Fruit fly (Drosophila melanogaster) whole organism, embryonic: ENCODE measurements around the gene CG13309.

Experiments used
- CG10366 ChIP-seq: fragments of 200-800 bp; sonication (Bioruptor generic); IDR thresholded peaks from 2 replicates; pipeline ENCODE4 v1.3.6; 2022; ENCODE audit warnings: missing biosample characterization, missing genetic modification characterization
- CG11456 ChIP-seq: fragments of 200-800 bp; sonication (Bioruptor generic); IDR thresholded peaks from 3 replicates; pipeline ENCODE4 v1.3.6; 2022; ENCODE audit warnings: missing biosample characterization, missing genetic modification characterization
- CG12219 ChIP-seq: fragments of 200-800 bp; sonication (Bioruptor generic); optimal IDR thresholded peaks from 3 replicates; lab custom pipeline; 2018; ENCODE audit warnings: missing biosample characterization, mild to moderate bottlenecking, missing genetic modification characterization
- CG15011 ChIP-seq: fragments of 200-800 bp; sonication (Bioruptor generic); optimal IDR thresholded peaks from 3 replicates; lab custom pipeline; 2018; ENCODE audit warnings: missing biosample characterization, mild to moderate bottlenecking, missing genetic modification characterization
- CG15479 ChIP-seq: fragments of 200-800 bp; sonication (Bioruptor generic); optimal IDR thresholded peaks from 3 replicates; lab custom pipeline; 2019; ENCODE audit warnings: missing biosample characterization, mild to moderate bottlenecking, missing genetic modification characterization, moderate library complexity
- CG15601 ChIP-seq: fragments of 200-800 bp; sonication (Bioruptor generic); optimal IDR thresholded peaks from 3 replicates; lab custom pipeline; 2019; ENCODE audit warnings: missing biosample characterization, mild to moderate bottlenecking, missing genetic modification characterization, moderate library complexity
- CG16779 ChIP-seq: fragments of 200-800 bp; sonication (Bioruptor generic); IDR thresholded peaks from 2 replicates; pipeline ENCODE4 v1.3.6; 2022; ENCODE audit warnings: missing biosample characterization, missing genetic modification characterization
- CG17186 ChIP-seq: fragments of 200-800 bp; sonication (Bioruptor generic); optimal IDR thresholded peaks from 3 replicates; lab custom pipeline; 2017; ENCODE audit warnings: missing biosample characterization, missing genetic modification reagents, missing genetic modification characterization
- CG17328 ChIP-seq: fragments of 200-800 bp; sonication (Bioruptor generic); IDR thresholded peaks from 2 replicates; pipeline ENCODE4 v1.3.6; 2022; ENCODE audit warnings: missing biosample characterization, missing genetic modification characterization
- CG18599 ChIP-seq: fragments of 200-800 bp; sonication (Bioruptor generic); optimal IDR thresholded peaks from 3 replicates; lab custom pipeline; 2017; ENCODE audit warnings: missing biosample characterization, missing genetic modification characterization, mild to moderate bottlenecking, moderate library complexity, missing genetic modification reagents
- CG31388 ChIP-seq: fragments of 200-800 bp; sonication (Bioruptor generic); optimal IDR thresholded peaks from 2 replicates; lab custom pipeline; 2016; ENCODE audit warnings: missing biosample characterization, missing genetic modification characterization
- CG31441 ChIP-seq: fragments of 200-800 bp; sonication (Bioruptor generic); IDR thresholded peaks from 2 replicates; pipeline ENCODE4 v1.3.6; 2022; ENCODE audit warnings: missing biosample characterization, missing genetic modification characterization
- CG33213 ChIP-seq: fragments of 200-800 bp; sonication (Bioruptor generic); optimal IDR thresholded peaks from 3 replicates; lab custom pipeline; 2016; ENCODE audit warnings: missing biosample characterization, missing genetic modification characterization
- CG6683 ChIP-seq: fragments of 200-800 bp; sonication (Bioruptor generic); optimal IDR thresholded peaks from 2 replicates; lab custom pipeline; 2017; ENCODE audit warnings: missing biosample characterization, mild to moderate bottlenecking, missing genetic modification characterization, missing genetic modification reagents
- CG7357 ChIP-seq: fragments of 200-800 bp; sonication (Bioruptor generic); IDR thresholded peaks from 3 replicates; pipeline ENCODE4 v1.3.6; 2022; ENCODE audit warnings: missing biosample characterization, missing genetic modification characterization
- CG8290 ChIP-seq, 3 experiments: fragments of 200-800 bp; sonication (Bioruptor generic); optimal IDR thresholded peaks; 2 replicates each; lab custom pipeline; 2016 to 2019; ENCODE audit warnings: missing biosample characterization in 3 of 3, missing genetic modification characterization in 3 of 3, mild to moderate bottlenecking in 2 of 3, moderate library complexity in 1 of 3
- CG8388 ChIP-seq: fragments of 200-800 bp; sonication (Bioruptor generic); optimal IDR thresholded peaks from 2 replicates; lab custom pipeline; 2019; ENCODE audit warnings: missing biosample characterization, mild to moderate bottlenecking, missing genetic modification characterization, moderate library complexity
- CG9437 ChIP-seq: fragments of 200-800 bp; sonication (Bioruptor generic); optimal IDR thresholded peaks from 2 replicates; lab custom pipeline; 2018; ENCODE audit warnings: missing biosample characterization, mild to moderate bottlenecking, missing genetic modification characterization
- CG9609 ChIP-seq: fragments of 200-800 bp; sonication (Bioruptor generic); optimal IDR thresholded peaks from 3 replicates; lab custom pipeline; 2016; ENCODE audit warnings: missing biosample characterization, missing genetic modification characterization
- D19A ChIP-seq: fragments of 200-800 bp; optimal IDR thresholded peaks from 3 replicates; lab custom pipeline; 2019; ENCODE audit warnings: missing biosample characterization, mild to moderate bottlenecking, missing genetic modification characterization, moderate library complexity
- Deaf1 ChIP-seq: fragments of 200-800 bp; optimal IDR thresholded peaks from 3 replicates; lab custom pipeline; 2019; ENCODE audit warnings: missing biosample characterization, mild to moderate bottlenecking, missing genetic modification characterization, moderate library complexity
- Fer3 ChIP-seq: fragments of 200-800 bp; sonication (Bioruptor generic); optimal IDR thresholded peaks from 2 replicates; lab custom pipeline; 2018; ENCODE audit warnings: missing biosample characterization, mild to moderate bottlenecking, missing genetic modification characterization, moderate library complexity
- Hmr ChIP-seq: fragments of 200-800 bp; sonication (Bioruptor generic); optimal IDR thresholded peaks from 3 replicates; lab custom pipeline; 2017; ENCODE audit warnings: mild to moderate bottlenecking, missing biosample characterization, missing genetic modification reagents, missing genetic modification characterization
- Hr39 ChIP-seq: fragments of >200 bp; optimal IDR thresholded peaks from 2 replicates; lab custom pipeline; 2017
- Kr ChIP-seq: fragments of 200-800 bp; sonication (Bioruptor generic); optimal IDR thresholded peaks from 2 replicates; lab custom pipeline; 2017; ENCODE audit warnings: missing biosample characterization, mild to moderate bottlenecking, missing genetic modification characterization
- Rx ChIP-seq: fragments of 200-800 bp; sonication (Bioruptor generic); IDR thresholded peaks from 2 replicates; pipeline ENCODE4 v1.3.6; 2022; ENCODE audit warnings: missing biosample characterization, missing genetic modification characterization
- Xrp1 ChIP-seq: fragments of 200-800 bp; sonication (Bioruptor generic); IDR thresholded peaks from 2 replicates; pipeline ENCODE4 v1.3.6; 2022; ENCODE audit warnings: missing biosample characterization, missing genetic modification characterization
- ase ChIP-seq: fragments of 200-800 bp; sonication (Bioruptor generic); IDR thresholded peaks from 3 replicates; pipeline ENCODE4 v1.3.6; 2022; ENCODE audit warnings: missing biosample characterization, missing genetic modification characterization
- ato ChIP-seq: fragments of 200-800 bp; sonication (Bioruptor generic); IDR thresholded peaks from 2 replicates; pipeline ENCODE4 v1.3.6; 2022; ENCODE audit warnings: missing biosample characterization, missing genetic modification characterization; ENCODE audit not compliant: partially characterized antibody
- bcd ChIP-seq: fragments of 200-800 bp; sonication (Bioruptor generic); optimal IDR thresholded peaks from 2 replicates; lab custom pipeline; 2017; ENCODE audit warnings: missing biosample characterization, mild to moderate bottlenecking, missing genetic modification characterization
- bsh ChIP-seq, 2 experiments: fragments of 200-800 bp; sonication (Bioruptor generic); optimal IDR thresholded peaks; 2 replicates each; lab custom pipeline; 2017 to 2018; ENCODE audit warnings: mild to moderate bottlenecking in 2 of 2, missing biosample characterization in 2 of 2, missing genetic modification characterization in 2 of 2, moderate library complexity in 1 of 2
- caup ChIP-seq: fragments of 200-800 bp; sonication (Bioruptor generic); optimal IDR thresholded peaks from 3 replicates; lab custom pipeline; 2017; ENCODE audit warnings: missing biosample characterization, mild to moderate bottlenecking, missing genetic modification characterization, moderate library complexity; ENCODE audit not compliant: severe bottlenecking
- crc ChIP-seq: fragments of 200-800 bp; sonication (Bioruptor generic); optimal IDR thresholded peaks from 2 replicates; lab custom pipeline; 2016; ENCODE audit warnings: missing biosample characterization, missing genetic modification characterization
- dysf ChIP-seq: fragments of 200-800 bp; sonication (Bioruptor generic); IDR thresholded peaks from 3 replicates; pipeline ENCODE4 v1.3.6; 2022; ENCODE audit warnings: missing biosample characterization, missing genetic modification characterization
- fru ChIP-seq: fragments of >200 bp; optimal IDR thresholded peaks from 2 replicates; lab custom pipeline; 2017
- gem ChIP-seq: fragments of 200-800 bp; sonication (Bioruptor generic); optimal IDR thresholded peaks from 2 replicates; lab custom pipeline; 2019; ENCODE audit warnings: missing biosample characterization, mild to moderate bottlenecking, missing genetic modification characterization, moderate library complexity
- gsb ChIP-seq: fragments of 200-800 bp; sonication (Bioruptor generic); IDR thresholded peaks from 2 replicates; pipeline ENCODE4 v1.3.6; 2022; ENCODE audit warnings: missing biosample characterization, missing genetic modification characterization
- jigr1 ChIP-seq: fragments of 200-800 bp; sonication (Bioruptor generic); IDR thresholded peaks from 3 replicates; pipeline ENCODE4 v1.3.6; 2022; ENCODE audit warnings: missing biosample characterization, missing genetic modification characterization
- lilli ChIP-seq: fragments of 200-800 bp; sonication (Bioruptor generic); optimal IDR thresholded peaks from 3 replicates; lab custom pipeline; 2016; ENCODE audit warnings: missing biosample characterization, missing genetic modification characterization
- mld ChIP-seq: fragments of 200-800 bp; sonication (Bioruptor generic); IDR thresholded peaks from 3 replicates; pipeline ENCODE4 v1.3.6; 2022; ENCODE audit warnings: missing biosample characterization, missing genetic modification characterization; ENCODE audit not compliant: partially characterized antibody
- odd ChIP-seq: fragments of 200-800 bp; sonication (Bioruptor generic); optimal IDR thresholded peaks from 2 replicates; lab custom pipeline; 2017; ENCODE audit warnings: missing biosample characterization, mild to moderate bottlenecking, missing genetic modification characterization
- pb ChIP-seq: fragments of 200-800 bp; sonication (Bioruptor generic); optimal IDR thresholded peaks from 3 replicates; lab custom pipeline; 2016; ENCODE audit warnings: missing biosample characterization, missing genetic modification characterization
- phol ChIP-seq: fragments of 200-800 bp; sonication (Bioruptor generic); optimal IDR thresholded peaks from 3 replicates; lab custom pipeline; 2018; ENCODE audit warnings: missing biosample characterization, mild to moderate bottlenecking, missing genetic modification characterization, moderate library complexity
- pzg ChIP-seq: fragments of 200-800 bp; sonication (Bioruptor generic); optimal IDR thresholded peaks from 3 replicates; lab custom pipeline; 2018; ENCODE audit warnings: missing biosample characterization, mild to moderate bottlenecking, missing genetic modification characterization, moderate library complexity
- sens ChIP-seq: fragments of 200-800 bp; sonication (Bioruptor generic); peaks from one replicate; lab custom pipeline; 2016; ENCODE audit warnings: missing biosample characterization, missing genetic modification characterization
- sqz ChIP-seq: fragments of 200-800 bp; sonication (Bioruptor generic); optimal IDR thresholded peaks from 3 replicates; lab custom pipeline; 2018; ENCODE audit warnings: missing biosample characterization, mild to moderate bottlenecking, missing genetic modification characterization
- ssp ChIP-seq: fragments of 200-800 bp; sonication (Bioruptor generic); IDR thresholded peaks from 2 replicates; pipeline ENCODE4 v1.3.6; 2022; ENCODE audit warnings: missing biosample characterization, missing genetic modification characterization
- tna ChIP-seq: fragments of 200-800 bp; sonication (Bioruptor generic); IDR thresholded peaks from 2 replicates; pipeline ENCODE4 v1.3.6; 2022; ENCODE audit warnings: missing biosample characterization, missing genetic modification characterization; ENCODE audit not compliant: partially characterized antibody
- vvl ChIP-seq: fragments of 200-800 bp; sonication (Bioruptor generic); IDR thresholded peaks from 2 replicates; pipeline ENCODE4 v1.3.6; 2022; ENCODE audit warnings: missing biosample characterization, missing genetic modification characterization
- wek ChIP-seq: fragments of 200-800 bp; sonication (Bioruptor generic); optimal IDR thresholded peaks from 3 replicates; lab custom pipeline; 2018; ENCODE audit warnings: missing biosample characterization, mild to moderate bottlenecking, missing genetic modification characterization, moderate library complexity

The CG13309 gene

DNA sequence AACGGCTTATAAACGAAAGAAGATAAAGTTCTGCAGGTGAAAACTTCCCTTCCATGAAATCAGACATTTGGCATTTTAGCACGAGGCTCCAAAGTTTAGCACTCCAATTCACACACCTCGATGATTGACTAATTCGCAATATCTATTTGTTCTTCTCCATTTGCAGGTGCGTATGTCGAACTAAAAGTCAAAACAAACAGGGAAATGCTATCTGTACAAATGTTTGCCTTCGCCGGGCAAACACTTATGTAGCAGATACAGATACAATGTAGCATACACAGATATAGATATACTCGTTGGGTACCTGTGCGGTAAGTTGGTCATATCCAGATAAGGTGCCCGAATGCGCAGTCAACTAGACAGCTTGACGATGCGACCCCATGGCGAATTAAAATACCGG lies 24.7 kb downstream of the CG13309 start (continued):
- TF ChIP-seq pzg = no peak
- TF ChIP-seq dysf (GFP tag; lab: Robert Waterston, UW) = no peak
- no peak for TF ChIP-seq CG8388 (GFP tag; lab: Kevin White, UChicago)
- TF ChIP-seq D19A = no peak
- TF ChIP-seq CG31441 = 0 out of 2 replicates have a peak, but pooled peaks have one; percentile 29
- TF ChIP-seq caup (GFP tag; lab: Kevin White, UChicago) = peak; percentile 46
- TF ChIP-seq gem (tag; lab: Kevin White, UChicago) = no peak
- no peak for TF ChIP-seq Fer3 (tag; lab: Kevin White, UChicago)
- TF ChIP-seq Rx (GFP tag; lab: Robert Waterston, UW) = no peak
- no peak for TF ChIP-seq tna (GFP tag; lab: Robert Waterston, UW)
- TF ChIP-seq ato (GFP tag; lab: Robert Waterston, UW) = no peak
- TF ChIP-seq CG7357 = 0 out of 3 replicates have a peak, but pooled peaks have one; percentile 10
- no peak for TF ChIP-seq fru (lab: Kevin White, UChicago)
- TF ChIP-seq pb (GFP tag; lab: Kevin White, UChicago) = no peak
- peak; percentile 37 for TF ChIP-seq Kr
- TF ChIP-seq lilli (GFP tag; lab: Kevin White, UChicago) = no peak
- TF ChIP-seq wek (GFP tag; lab: Kevin White, UChicago) = peak; percentile 72
- no peak for TF ChIP-seq gsb
- TF ChIP-seq CG33213 (GFP tag; lab: Kevin White, UChicago) = peak; percentile 25
- no peak for TF ChIP-seq jigr1
- peak; percentile 46 for TF ChIP-seq Hmr (GFP tag; lab: Kevin White, UChicago)
- TF ChIP-seq CG18599 (GFP tag; lab: Kevin White, UChicago) = peak; percentile 22
- 0 out of 2 replicates have a peak, but pooled peaks have one; percentile 8 for TF ChIP-seq vvl
- TF ChIP-seq CG17328 = 0 out of 2 replicates have a peak, but pooled peaks have one; percentile 18
- peak in 1 of 2 experiments; percentile 14 for TF ChIP-seq bsh (GFP tag; optimal IDR thresholded peaks at IDR 0.05; lab: Kevin White, UChicago)
- peak; percentile 6 for TF ChIP-seq CG8290 (GFP tag; optimal IDR thresholded peaks at IDR 0.05; lab: Kevin White, UChicago)
- TF ChIP-seq CG8290 (tag; optimal IDR thresholded peaks at IDR 0.05; lab: Kevin White, UChicago) = peak; percentile 28 to 75
- peak; percentile 36 for TF ChIP-seq CG15011 (GFP tag; lab: Kevin White, UChicago)
- no peak for TF ChIP-seq bcd (GFP tag; lab: Kevin White, UChicago)
- TF ChIP-seq Hr39 (lab: Kevin White, UChicago) = no peak
- TF ChIP-seq CG15479 = peak; percentile 68
- no peak; the same call in 1 of the 2 replicates for TF ChIP-seq CG10366 (GFP tag; lab: Robert Waterston, UW)
- no peak for TF ChIP-seq phol
- no peak for TF ChIP-seq mld (GFP tag; lab: Robert Waterston, UW)
- 0 out of 3 replicates have a peak, but pooled peaks have one; percentile 54 for TF ChIP-seq CG11456 (GFP tag; lab: Robert Waterston, UW)
- TF ChIP-seq ssp (GFP tag; lab: Robert Waterston, UW) = no peak
- TF ChIP-seq CG9609 (GFP tag; lab: Kevin White, UChicago) = no peak
- no peak for TF ChIP-seq CG9437
- peak; percentile 61 for TF ChIP-seq CG12219 (GFP tag; lab: Kevin White, UChicago)
- no peak for TF ChIP-seq Deaf1
- TF ChIP-seq ase (GFP tag; lab: Robert Waterston, UW) = no peak
- no peak for TF ChIP-seq CG31388
- peak; percentile 46 for TF ChIP-seq Xrp1 (GFP tag; lab: Robert Waterston, UW)
- 0 out of 2 replicates have a peak, but pooled peaks have one; percentile 38 for TF ChIP-seq CG16779 (GFP tag; lab: Robert Waterston, UW)
- TF ChIP-seq sens (GFP tag; lab: Kevin White, UChicago) = peak; percentile 48
- TF ChIP-seq CG6683 (GFP tag; lab: Kevin White, UChicago) = no peak
- peak; percentile 30 for TF ChIP-seq odd (GFP tag; lab: Kevin White, UChicago)
- peak; percentile 39 for TF ChIP-seq CG15601 (tag; lab: Kevin White, UChicago)
- TF ChIP-seq sqz (GFP tag; lab: Kevin White, UChicago) = no peak
- no peak for TF ChIP-seq CG17186
- TF ChIP-seq crc (GFP tag; lab: Kevin White, UChicago) = peak; percentile 1
